Fruit fly (Drosophila melanogaster): ENCODE measurements around the gene CG2841.

DNA sequence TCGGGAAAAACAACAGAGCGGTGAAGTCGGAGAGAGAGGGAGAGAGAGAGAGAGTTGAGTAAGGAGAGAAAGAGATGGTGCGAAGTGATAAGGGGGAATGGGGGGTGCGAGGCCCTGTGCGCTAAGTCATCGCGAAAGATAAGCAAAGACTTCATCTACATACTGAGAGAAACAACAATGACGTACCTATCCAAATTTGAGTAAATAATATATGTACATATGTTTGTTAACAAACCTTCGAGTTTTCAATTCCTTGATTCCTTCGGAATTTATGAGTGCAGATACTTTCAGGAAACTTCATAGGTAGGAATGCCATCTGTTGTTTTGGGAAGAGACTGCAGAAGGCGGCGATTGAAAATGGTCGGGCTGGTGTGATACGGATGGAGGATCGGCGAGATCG is 29.7 kb downstream of the CG2841 start:
- TF ChIP-seq Sin3A (optimal IDR thresholded peaks at IDR 0.05) = no peak
- no peak for TF ChIP-seq insv (optimal IDR thresholded peaks at IDR 0.05)
- no peak for TF ChIP-seq psq (optimal IDR thresholded peaks at IDR 0.05)
- no peak for TF ChIP-seq Myc (optimal IDR thresholded peaks at IDR 0.05)
- no peak for TF ChIP-seq ttk (optimal IDR thresholded peaks at IDR 0.05)
